Worm (Caenorhabditis elegans) whole organism, L2 larva: ENCODE measurements around the gene T16H12.3.

ENCODE experiments used
- lsy-2 ChIP-seq, 2 experiments: fragments of 150-350 bp in 1 of 2; sonication (generic microtip) in 1 of 2; optimal IDR thresholded peaks; 2 replicates each; lab custom pipeline; 2014 to 2017; ENCODE audit warnings: missing biosample characterization in 2 of 2, missing genetic modification characterization in 2 of 2
- zag-1 ChIP-seq: fragments of 150-350 bp; optimal IDR thresholded peaks from 2 replicates; lab custom pipeline; 2014; ENCODE audit warnings: missing biosample characterization, missing genetic modification characterization
- ztf-11 ChIP-seq: sonication (generic microtip); optimal IDR thresholded peaks from 2 replicates; lab custom pipeline; 2017; ENCODE audit warnings: missing biosample characterization, missing genetic modification characterization

DNA sequence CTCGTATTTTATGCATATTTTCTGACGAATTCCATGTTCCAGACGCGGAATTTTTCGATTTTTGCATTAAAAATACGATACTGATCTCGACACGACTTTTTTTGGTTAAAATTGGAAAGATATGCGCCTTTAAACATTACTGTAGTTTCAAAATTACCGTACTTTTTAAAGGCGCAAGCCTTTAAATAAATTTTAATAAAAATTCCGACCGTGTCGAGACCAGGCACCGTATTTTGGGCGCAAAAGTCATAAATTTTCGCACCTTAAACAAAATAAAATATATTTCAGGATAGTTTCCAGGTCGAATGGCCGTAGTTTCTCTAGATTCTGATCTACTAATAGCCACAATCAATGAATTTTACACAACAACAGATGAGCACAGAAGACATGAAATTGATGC, 13.8 kb downstream of the T16H12.3 start, which contains the start of gene T16G12.6:
- TF ChIP-seq lsy-2 (tag; optimal IDR thresholded peaks at IDR 0.05; lab: Kevin White, UChicago) (no peak), ztf-11 (tag; lab: Kevin White, UChicago) (no peak), zag-1 (tag; lab: Kevin White, UChicago) (no peak)
